Worm (Caenorhabditis elegans) whole organism, L4 larva: ENCODE results near the gene spch-1.

ENCODE experiments used
- ama-1 ChIP-seq: fragments of 150-350 bp; optimal IDR thresholded peaks from 2 replicates; lab custom pipeline; 2014; ENCODE audit warnings: inconsistent platforms, mixed read lengths
- daf-16 ChIP-seq, 3 experiments: sonication (generic microtip); optimal IDR thresholded peaks; 2 replicates each; lab custom pipeline; 2016 to 2017; ENCODE audit warnings: missing genetic modification characterization in 3 of 3, missing genetic modification reagents in 3 of 3, mild to moderate bottlenecking in 2 of 3, missing compliant biosample characterization in 2 of 3, missing biosample characterization in 1 of 3, moderate library complexity in 1 of 3
- dpl-1 ChIP-seq: fragments of 150-350 bp; optimal IDR thresholded peaks from 2 replicates; lab custom pipeline; 2014; ENCODE audit warnings: missing biosample characterization, missing genetic modification reagents, missing genetic modification characterization
- dve-1 ChIP-seq: sonication (generic microtip); optimal IDR thresholded peaks from 2 replicates; lab custom pipeline; 2017; ENCODE audit warnings: antibody characterized with exemption, mild to moderate bottlenecking, missing genetic modification characterization, missing compliant biosample characterization; ENCODE audit not compliant: insufficient read depth
- hmg-1.1 ChIP-seq: fragments of 200-800 bp; sonication (Bioruptor generic); IDR thresholded peaks from 2 replicates; pipeline ENCODE4 v1.3.6; 2022; ENCODE audit warnings: missing genetic modification reagents, missing genetic modification characterization, missing compliant biosample characterization
- lim-7 ChIP-seq: fragments of 200-800 bp; sonication (Bioruptor generic); IDR thresholded peaks from 2 replicates; pipeline ENCODE4 v1.3.6; 2022; ENCODE audit warnings: missing genetic modification characterization, missing compliant biosample characterization
- mdl-1 ChIP-seq, 2 experiments: fragments of 150-350 bp in 1 of 2; sonication (generic microtip) in 1 of 2; optimal IDR thresholded peaks; 2 replicates each; lab custom pipeline; 2014 to 2017; ENCODE audit warnings: missing biosample characterization in 2 of 2, missing genetic modification characterization in 2 of 2
- mep-1 ChIP-seq: fragments of 150-350 bp; sonication (generic microtip); optimal IDR thresholded peaks from 3 replicates; lab custom pipeline; 2014; ENCODE audit warnings: missing biosample characterization, missing genetic modification characterization
- nhr-76 ChIP-seq: fragments of 150-350 bp; optimal IDR thresholded peaks from 2 replicates; lab custom pipeline; 2014; ENCODE audit warnings: missing biosample characterization, missing genetic modification characterization
- snpc-4 ChIP-seq: fragments of 150-350 bp; optimal IDR thresholded peaks from 2 replicates; lab custom pipeline; 2014; ENCODE audit warnings: missing biosample characterization, missing genetic modification characterization
- spr-1 ChIP-seq: sonication (generic microtip); optimal IDR thresholded peaks from 2 replicates; lab custom pipeline; 2016; ENCODE audit warnings: mild to moderate bottlenecking, missing genetic modification characterization, missing compliant biosample characterization
- unc-62 ChIP-seq, 3 experiments: fragments of 150-350 bp in 1 of 3; sonication (generic microtip); optimal IDR thresholded peaks in 2 of 3; peaks in 1 of 3; 1 replicate in 1 of 3; 2 replicates in 2 of 3; lab custom pipeline; 2014 to 2017; ENCODE audit warnings: missing biosample characterization in 3 of 3, missing genetic modification characterization in 3 of 3, missing genetic modification reagents in 3 of 3, missing genotype in 1 of 3
- ztf-11 ChIP-seq: fragments of 150-350 bp; optimal IDR thresholded peaks from 2 replicates; lab custom pipeline; 2014; ENCODE audit warnings: missing biosample characterization, missing genetic modification characterization
- ztf-7 ChIP-seq: fragments of 150-350 bp; optimal IDR thresholded peaks from 2 replicates; lab custom pipeline; 2014; ENCODE audit warnings: missing biosample characterization, missing genetic modification characterization

DNA sequence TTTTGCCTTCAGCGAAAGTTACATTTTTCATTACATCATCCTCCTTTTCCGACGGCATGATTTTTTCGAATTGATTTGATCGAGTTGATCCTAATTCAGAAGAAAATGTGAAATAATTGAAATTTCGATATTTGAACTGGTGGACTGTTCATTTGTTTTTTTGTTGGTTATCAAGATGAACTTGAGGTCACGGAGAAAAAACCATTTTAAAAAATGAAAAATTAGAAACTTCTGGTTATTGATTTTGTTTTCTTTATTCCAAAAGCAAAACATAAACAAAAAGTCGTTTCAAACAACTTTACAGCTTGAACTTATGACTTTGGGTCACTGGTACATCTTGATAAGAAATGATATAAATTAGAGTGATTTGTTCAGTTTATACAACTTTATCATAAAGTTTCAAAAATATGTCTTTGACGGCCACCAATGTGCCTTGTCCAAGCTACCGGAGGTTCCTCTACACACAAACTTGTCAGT lies 36.3 kb downstream of the spch-1 start, which contains the start of the genes ttbk-4 and W01B6.4:
- TF ChIP-seq ztf-11 (tag; lab: Kevin White, UChicago) (no peak), dpl-1 (GFP tag; lab: Kevin White, UChicago) (no peak), unc-62 (GFP tag; optimal IDR thresholded peaks at IDR 0.05 in 1 of 2; lab: Kevin White, UChicago) (peak in 1 of 2 experiments; percentile 2), unc-62 (tag; optimal IDR thresholded peaks at IDR 0.05; lab: Kevin White, UChicago) (no peak), daf-16 (GFP tag; optimal IDR thresholded peaks at IDR 0.05; lab: Kevin White, UChicago) (no peak), daf-16 (tag; optimal IDR thresholded peaks at IDR 0.05; lab: Kevin White, UChicago) (no peak), hmg-1.1 (GFP tag; lab: Robert Waterston, UW) (no peak), ama-1 (lab: Kevin White, UChicago) (no peak), snpc-4 (no peak), dve-1 (no peak), mep-1 (no peak), ztf-7 (no peak), lim-7 (no peak), spr-1 (no peak), mdl-1 (tag; optimal IDR thresholded peaks at IDR 0.05; lab: Kevin White, UChicago) (no peak), nhr-76 (tag; lab: Kevin White, UChicago) (no peak)
